Fruit fly (Drosophila melanogaster): ENCODE measurements around the gene CG34238.

The CG34238 gene

DNA sequence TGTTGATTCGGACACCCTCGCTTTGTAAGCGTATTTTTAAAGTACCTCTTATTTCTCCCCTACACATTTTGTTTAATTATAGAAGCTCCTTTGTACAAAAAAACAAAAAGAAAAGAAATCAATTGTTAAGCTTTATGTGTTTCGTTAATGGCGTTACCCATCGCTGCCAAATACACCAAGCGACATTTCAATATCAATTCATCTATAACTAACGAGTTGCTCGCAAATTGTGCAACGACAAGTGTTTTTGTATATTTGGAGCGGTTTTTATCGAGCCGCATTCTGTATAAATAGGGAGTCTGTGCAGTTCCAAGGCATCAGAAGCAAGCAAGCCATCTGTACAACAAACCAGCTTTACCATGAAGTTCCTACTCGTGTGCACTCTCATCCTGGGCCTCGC lies 13.1 kb downstream of the CG34238 start, which contains the start of gene CG18628:
CG18628 (plus strand) TSS at position 301 of the 400 bp plus-strand sequence.
- no peak for TF ChIP-seq sv (GFP tag; optimal IDR thresholded peaks at IDR 0.05)
- no peak for TF ChIP-seq Vsx2 (GFP tag; optimal IDR thresholded peaks at IDR 0.05; ENCODE audit: partially characterized antibody)
- no peak for TF ChIP-seq Myc (optimal IDR thresholded peaks at IDR 0.05)
- no peak for TF ChIP-seq pan (optimal IDR thresholded peaks at IDR 0.05)
- no peak for TF ChIP-seq psq (GFP tag; optimal IDR thresholded peaks at IDR 0.05)
- no peak for TF ChIP-seq Dfd (GFP tag; optimal IDR thresholded peaks at IDR 0.05)
- TF ChIP-seq h (GFP tag; optimal IDR thresholded peaks at IDR 0.05): no peak
- no peak for TF ChIP-seq N (GFP tag; optimal IDR thresholded peaks at IDR 0.05)
- TF ChIP-seq CG9705 (GFP tag; optimal IDR thresholded peaks at IDR 0.05): no peak

DNA sequence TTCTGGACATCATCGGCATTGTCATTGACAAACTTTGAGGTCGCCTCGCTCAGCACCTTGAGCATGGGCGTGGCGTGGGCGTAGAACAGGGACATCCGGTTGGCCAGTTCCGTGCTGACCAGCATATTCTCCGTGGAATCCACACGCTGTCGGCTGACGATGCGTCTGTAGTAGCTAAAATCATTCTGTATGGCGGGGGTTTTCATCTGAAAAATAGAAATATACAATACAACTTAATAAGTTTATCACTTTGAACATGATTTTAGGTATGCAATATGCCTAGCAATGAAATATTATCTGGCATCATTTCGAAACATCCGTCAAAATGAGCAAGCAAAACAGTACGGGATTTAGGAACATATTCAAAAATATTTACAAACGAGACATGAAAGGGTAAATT lies 15.3 kb downstream of the CG34238 start, which contains the start of gene CG14154:
CG14154 (plus strand) TSS at position 301 of the 400 bp plus-strand sequence.
- TF ChIP-seq br (GFP tag; optimal IDR thresholded peaks at IDR 0.05) (no peak), usp (GFP tag; optimal IDR thresholded peaks at IDR 0.05) (no peak), jim (GFP tag; optimal IDR thresholded peaks at IDR 0.05) (no peak), Abd-B (GFP tag; optimal IDR thresholded peaks at IDR 0.05) (no peak), dsf (GFP tag; optimal IDR thresholded peaks at IDR 0.05; ENCODE audit: borderline replicate concordance) (no peak), Dif (GFP tag; optimal IDR thresholded peaks at IDR 0.05; ENCODE audit: partially characterized antibody) (no peak), ey (GFP tag; optimal IDR thresholded peaks at IDR 0.05) (no peak), h (GFP tag; optimal IDR thresholded peaks at IDR 0.05) (no peak), Rel (GFP tag; optimal IDR thresholded peaks at IDR 0.05) (no peak), Rel (tag; optimal IDR thresholded peaks at IDR 0.05) (no peak), lola (GFP tag; optimal IDR thresholded peaks at IDR 0.05) (no peak)

DNA sequence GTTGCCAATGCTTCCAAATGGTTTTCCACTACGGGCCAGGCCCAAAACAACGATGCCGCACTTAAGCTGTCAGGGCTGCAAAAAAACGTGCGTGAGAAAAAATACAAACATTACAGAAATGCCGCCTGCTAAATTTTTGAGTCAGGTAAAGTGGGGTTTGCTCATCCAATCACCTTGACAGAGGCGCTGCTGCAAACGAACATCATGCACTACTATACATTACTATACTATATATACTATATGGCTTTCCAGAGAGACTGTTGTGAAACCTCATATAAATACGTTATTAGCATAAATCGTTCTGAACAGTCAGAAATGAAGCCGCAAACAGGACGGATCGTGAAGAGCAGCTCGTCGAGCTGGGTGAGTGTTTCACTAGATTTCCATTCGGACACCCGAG lies 16.9 kb downstream of the CG34238 start, which contains the start of gene CG14153:
CG14153 (plus strand) TSS at position 301 of the 400 bp plus-strand sequence.
- no peak for TF ChIP-seq Mio (GFP tag; optimal IDR thresholded peaks at IDR 0.05)
- TF ChIP-seq brk (GFP tag; optimal IDR thresholded peaks at IDR 0.05): no peak
- TF ChIP-seq Dfd (GFP tag; optimal IDR thresholded peaks at IDR 0.05): no peak
- no peak for TF ChIP-seq Hr78 (GFP tag; optimal IDR thresholded peaks at IDR 0.05)
- no peak for TF ChIP-seq ey (GFP tag; optimal IDR thresholded peaks at IDR 0.05)
- no peak for TF ChIP-seq CG9705 (GFP tag; optimal IDR thresholded peaks at IDR 0.05)
- no peak for TF ChIP-seq dl (GFP tag; optimal IDR thresholded peaks at IDR 0.05; ENCODE audit: insufficient read depth in 1 of 2, partially characterized antibody in 2 of 2)
- no peak for TF ChIP-seq fru (GFP tag; optimal IDR thresholded peaks at IDR 0.05)
- no peak for TF ChIP-seq rgr (GFP tag; optimal IDR thresholded peaks at IDR 0.05)
- no peak for TF ChIP-seq sage (GFP tag; optimal IDR thresholded peaks at IDR 0.05)
- TF ChIP-seq h (GFP tag; optimal IDR thresholded peaks at IDR 0.05): no peak
- TF ChIP-seq OdsH (GFP tag; optimal IDR thresholded peaks at IDR 0.05): no peak
- no peak for TF ChIP-seq foxo (GFP tag; optimal IDR thresholded peaks at IDR 0.05)
- no peak for TF ChIP-seq Hr83 (GFP tag; optimal IDR thresholded peaks at IDR 0.05; ENCODE audit: poor library complexity, severe bottlenecking)
- no peak for TF ChIP-seq sv (GFP tag; optimal IDR thresholded peaks at IDR 0.05)

DNA sequence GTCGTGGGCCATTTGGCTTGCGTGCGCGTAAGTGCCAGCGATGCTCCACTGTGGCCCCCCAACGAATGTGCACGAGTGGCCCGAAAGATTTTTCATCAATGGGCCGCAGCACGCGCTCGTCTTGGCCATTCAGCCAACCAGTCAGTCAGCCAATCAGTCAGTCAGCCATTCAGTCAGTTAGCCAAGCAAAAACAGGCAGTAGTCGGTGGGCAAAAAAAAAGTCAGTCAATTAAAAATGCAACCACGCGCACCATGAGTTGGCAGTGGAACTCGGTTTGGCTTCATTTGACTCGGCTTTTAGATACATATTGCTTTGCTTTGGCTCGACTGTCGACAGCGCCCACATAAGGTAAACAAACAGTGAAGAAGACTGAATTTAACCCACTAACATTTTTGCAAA lies 19.7 kb downstream of the CG34238 start:
- TF ChIP-seq jim (GFP tag; optimal IDR thresholded peaks at IDR 0.05): no peak
- TF ChIP-seq lola (GFP tag; optimal IDR thresholded peaks at IDR 0.05): no peak
- no peak for TF ChIP-seq sage (GFP tag; optimal IDR thresholded peaks at IDR 0.05)
- no peak for TF ChIP-seq dsf (GFP tag; optimal IDR thresholded peaks at IDR 0.05; ENCODE audit: borderline replicate concordance)
- no peak for TF ChIP-seq HLH106 (tag; optimal IDR thresholded peaks at IDR 0.05)
- TF ChIP-seq CG32264 (GFP tag; optimal IDR thresholded peaks at IDR 0.05): no peak
- no peak for TF ChIP-seq ey (GFP tag; optimal IDR thresholded peaks at IDR 0.05)
- no peak for TF ChIP-seq br (GFP tag; optimal IDR thresholded peaks at IDR 0.05)
- TF ChIP-seq fru (GFP tag; optimal IDR thresholded peaks at IDR 0.05): no peak
- no peak for TF ChIP-seq usp (GFP tag; optimal IDR thresholded peaks at IDR 0.05)
- TF ChIP-seq rgr (GFP tag; optimal IDR thresholded peaks at IDR 0.05): no peak
- TF ChIP-seq brk (GFP tag; optimal IDR thresholded peaks at IDR 0.05): no peak
- no peak for TF ChIP-seq Sp1 (GFP tag; optimal IDR thresholded peaks at IDR 0.05)
- TF ChIP-seq psq (GFP tag; optimal IDR thresholded peaks at IDR 0.05): no peak
- TF ChIP-seq foxo (GFP tag; optimal IDR thresholded peaks at IDR 0.05): no peak
- no peak for TF ChIP-seq h (GFP tag; optimal IDR thresholded peaks at IDR 0.05)
- TF ChIP-seq N (GFP tag; optimal IDR thresholded peaks at IDR 0.05): no peak
- TF ChIP-seq Vsx2 (GFP tag; optimal IDR thresholded peaks at IDR 0.05; ENCODE audit: partially characterized antibody): no peak

DNA sequence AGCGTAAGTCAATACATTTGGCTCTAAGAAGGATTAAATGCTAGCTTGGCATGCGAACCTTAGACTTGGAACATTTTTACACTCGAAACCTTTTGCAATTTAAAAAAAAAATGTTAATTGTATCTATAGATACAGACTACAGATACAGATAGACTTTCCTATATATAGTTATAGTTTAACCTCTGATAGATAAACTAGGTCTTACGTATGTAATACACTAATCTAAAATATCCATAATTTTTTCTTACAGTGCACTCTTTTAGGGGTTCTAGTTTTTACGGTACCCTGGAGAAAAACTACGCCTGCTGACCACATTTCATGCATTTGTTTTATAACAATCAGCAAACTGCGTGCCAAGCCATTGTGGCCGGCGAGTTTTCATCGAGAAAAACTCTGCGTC lies 20.9 kb downstream of the CG34238 start:
- TF ChIP-seq GATAd (GFP tag; optimal IDR thresholded peaks at IDR 0.05): no peak
- no peak for TF ChIP-seq jim (GFP tag; optimal IDR thresholded peaks at IDR 0.05)
- TF ChIP-seq dmrt93B (GFP tag; optimal IDR thresholded peaks at IDR 0.05): no peak
- no peak for TF ChIP-seq Vsx2 (GFP tag; optimal IDR thresholded peaks at IDR 0.05; ENCODE audit: partially characterized antibody)
- no peak for TF ChIP-seq woc (GFP tag; optimal IDR thresholded peaks at IDR 0.05)
- TF ChIP-seq sv (GFP tag; optimal IDR thresholded peaks at IDR 0.05): no peak
- TF ChIP-seq CrebA (GFP tag; optimal IDR thresholded peaks at IDR 0.05; ENCODE audit: borderline replicate concordance): no peak
- no peak for TF ChIP-seq usp (GFP tag; optimal IDR thresholded peaks at IDR 0.05)
- no peak for TF ChIP-seq sage (GFP tag; optimal IDR thresholded peaks at IDR 0.05)
- no peak for TF ChIP-seq CG9705 (GFP tag; optimal IDR thresholded peaks at IDR 0.05)
- TF ChIP-seq br (GFP tag; optimal IDR thresholded peaks at IDR 0.05): no peak
- TF ChIP-seq rgr (GFP tag; optimal IDR thresholded peaks at IDR 0.05): no peak
- no peak for TF ChIP-seq OdsH (GFP tag; optimal IDR thresholded peaks at IDR 0.05)
- TF ChIP-seq N (GFP tag; optimal IDR thresholded peaks at IDR 0.05): no peak
- TF ChIP-seq HLH106 (tag; optimal IDR thresholded peaks at IDR 0.05): no peak

All from whole organism, wandering third instar larva.